Worm (Caenorhabditis elegans) whole organism, L2 larva: Measurements from ENCODE around the gene zmp-2.

ENCODE experiments used
- R02D3.7 ChIP-seq: fragments of 150-350 bp; optimal IDR thresholded peaks from 2 replicates; lab custom pipeline; 2014; ENCODE audit warnings: missing biosample characterization, missing genetic modification characterization
- aly-2 ChIP-seq: fragments of 150-350 bp; optimal IDR thresholded peaks from 2 replicates; lab custom pipeline; 2014; ENCODE audit warnings: missing biosample characterization, missing genetic modification characterization
- ama-1 ChIP-seq: fragments of 150-350 bp; optimal IDR thresholded peaks from 2 replicates; lab custom pipeline; 2018; ENCODE audit warnings: inconsistent platforms
- egl-27 ChIP-seq: sonication (generic microtip); optimal IDR thresholded peaks from 3 replicates; lab custom pipeline; 2017; ENCODE audit warnings: missing biosample characterization, missing genetic modification reagents, missing genetic modification characterization
- fos-1 ChIP-seq: fragments of 150-350 bp; optimal IDR thresholded peaks from 2 replicates; lab custom pipeline; 2014; ENCODE audit warnings: missing biosample characterization, missing genetic modification characterization
- lsy-2 ChIP-seq, 2 experiments: fragments of 150-350 bp in 1 of 2; sonication (generic microtip) in 1 of 2; optimal IDR thresholded peaks; 2 replicates each; lab custom pipeline; 2014 to 2017; ENCODE audit warnings: missing biosample characterization in 2 of 2, missing genetic modification characterization in 2 of 2
- nhr-237 ChIP-seq: fragments of 150-350 bp; optimal IDR thresholded peaks from 2 replicates; lab custom pipeline; 2014; ENCODE audit warnings: missing biosample characterization, missing genetic modification characterization
- sma-3 ChIP-seq: sonication (generic microtip); optimal IDR thresholded peaks from 2 replicates; lab custom pipeline; 2016; ENCODE audit warnings: missing genetic modification reagents, missing genetic modification characterization, missing compliant biosample characterization
- unc-39 ChIP-seq: fragments of 150-350 bp; optimal IDR thresholded peaks from 2 replicates; lab custom pipeline; 2014; ENCODE audit warnings: missing biosample characterization, missing genetic modification characterization
- ztf-1 ChIP-seq: fragments of 200-800 bp; sonication (Bioruptor generic); conservative IDR thresholded peaks from 2 replicates; pipeline ENCODE4 v1.3.6; 2022; ENCODE audit warnings: missing genetic modification characterization, missing compliant biosample characterization

ce11 chrIII:2628690-2629089 lies 7.5 kb upstream of the zmp-2 start, which contains the start of gene acbp-8:
- TF ChIP-seq nhr-237 (no peak), lsy-2 (tag; optimal IDR thresholded peaks at IDR 0.05; lab: Kevin White, UChicago) (no peak), ztf-1 (GFP tag; lab: Robert Waterston, UW) (no peak), R02D3.7 (no peak), unc-39 (tag; lab: Kevin White, UChicago) (no peak), ama-1 (lab: Kevin White, UChicago) (no peak), aly-2 (no peak), sma-3 (no peak), egl-27 (tag; lab: Kevin White, UChicago) (no peak), fos-1 (tag; lab: Kevin White, UChicago) (no peak)
